Fruit fly (Drosophila melanogaster) whole organism, prepupa: ENCODE results near the gene Prtl99C.

Experiments
- Eip93F ChIP-seq: fragments of 200-800 bp; sonication (Bioruptor generic); optimal IDR thresholded peaks from 2 replicates; lab custom pipeline; 2016; ENCODE audit warnings: missing biosample characterization, mild to moderate bottlenecking, missing genetic modification characterization
- topi ChIP-seq: fragments of 200-800 bp; sonication (Bioruptor generic); optimal IDR thresholded peaks from 3 replicates; lab custom pipeline; 2016; ENCODE audit warnings: missing biosample characterization, missing genetic modification characterization

- no peak for TF ChIP-seq topi
- no peak for TF ChIP-seq Eip93F (GFP tag; lab: Kevin White, UChicago)
These were observed 31.0 kb downstream of the Prtl99C start for dm6 chr3R:29866706-29867105.
